Worm (Caenorhabditis elegans) whole organism, young adult: ENCODE results near the gene enol-1.

Experiments used
- K11D2.4 ChIP-seq: fragments of 200-800 bp; sonication (Bioruptor generic); IDR thresholded peaks from 2 replicates; pipeline ENCODE4 v1.3.6; 2022; ENCODE audit warnings: missing genetic modification reagents, missing genetic modification characterization, missing compliant biosample characterization
- attf-6 ChIP-seq: fragments of 200-800 bp; sonication (Bioruptor generic); IDR thresholded peaks from 2 replicates; pipeline ENCODE4 v1.3.6; 2022; ENCODE audit warnings: missing genetic modification reagents, missing genetic modification characterization, missing compliant biosample characterization
- ets-4 ChIP-seq: fragments of 200-800 bp; sonication (Bioruptor generic); optimal IDR thresholded peaks from 2 replicates; lab custom pipeline; 2018; ENCODE audit warnings: mild to moderate bottlenecking, missing genetic modification characterization, missing compliant biosample characterization
- pha-4 ChIP-seq: fragments of 150-350 bp; sonication (generic microtip); optimal IDR thresholded peaks from 2 replicates; lab custom pipeline; 2014; ENCODE audit warnings: missing biosample characterization, missing genetic modification reagents, missing genetic modification characterization

ce11 chrII:8891042-8891441 lies 39.8 kb upstream of the enol-1 start:
- TF ChIP-seq ets-4 (no peak), K11D2.4 (GFP tag; lab: Robert Waterston, UW) (no peak), pha-4 (tag; lab: Kevin White, UChicago) (no peak), attf-6 (no peak)
